Worm (Caenorhabditis elegans): ENCODE measurements around the gene Y49F6B.2.

Gene Y49F6B.2

DNA sequence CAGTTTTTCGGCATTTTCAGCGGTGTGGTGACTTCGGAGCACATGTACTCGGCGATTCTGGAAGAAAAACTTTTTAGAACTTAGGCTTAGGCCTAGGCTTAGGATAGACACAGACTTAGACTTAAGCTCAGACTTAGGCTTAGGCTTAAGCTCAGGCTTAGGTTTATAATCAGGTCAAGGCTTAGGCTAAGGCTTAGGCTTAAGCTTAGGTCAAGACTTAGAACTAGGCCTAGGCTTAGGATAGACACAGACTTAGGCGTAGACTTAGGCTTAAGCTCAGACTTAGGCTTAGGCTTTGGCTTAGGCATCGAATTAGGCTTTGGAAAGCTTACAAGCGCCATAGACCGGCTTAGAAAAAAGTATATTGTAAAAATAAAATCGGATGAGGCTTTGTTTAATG, 26.2 kb upstream of the Y49F6B.2 start:
- TF ChIP-seq unc-130 (tag; optimal IDR thresholded peaks at IDR 0.05) (no peak), skn-1 (tag; optimal IDR thresholded peaks at IDR 0.05) (no peak), unc-86 (tag; optimal IDR thresholded peaks at IDR 0.05) (no peak), zag-1 (tag; optimal IDR thresholded peaks at IDR 0.05) (no peak), lin-39 (tag; optimal IDR thresholded peaks at IDR 0.05) (no peak), blmp-1 (tag; optimal IDR thresholded peaks at IDR 0.05) (no peak), hlh-4 (tag; optimal IDR thresholded peaks at IDR 0.05) (no peak), egl-13 (tag; optimal IDR thresholded peaks at IDR 0.05) (no peak)

DNA sequence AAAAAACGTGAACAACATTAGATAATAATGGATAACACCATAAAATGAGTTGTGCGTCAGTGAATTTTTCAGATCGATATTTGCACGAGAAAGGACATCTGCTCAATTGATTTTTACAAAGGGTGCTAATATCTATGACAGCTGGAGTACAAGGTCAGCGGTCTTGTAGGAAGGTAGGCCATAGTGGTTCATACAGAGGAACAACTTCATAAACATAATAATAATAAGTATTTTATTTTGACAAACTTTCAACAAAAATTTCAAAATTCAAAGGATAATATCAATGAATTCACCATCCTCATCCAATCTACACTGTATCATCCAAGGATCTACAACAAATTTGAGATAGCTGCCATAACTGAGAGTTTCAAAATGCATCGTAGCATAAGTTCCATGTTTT, 25.6 kb upstream of the Y49F6B.2 start, which contains the start of gene fbxb-104:
Gene fbxb-104, minus strand, starts transcription at position 101 of the 400 bp plus-strand sequence.
- TF ChIP-seq unc-62 (GFP tag; optimal IDR thresholded peaks at IDR 0.05) (no peak), alr-1 (tag; optimal IDR thresholded peaks at IDR 0.05; ENCODE audit: borderline replicate concordance) (no peak), ceh-88 (GFP tag; IDR thresholded peaks at IDR 0.05) (no peak), C16A3.4 (tag; optimal IDR thresholded peaks at IDR 0.05) (no peak), efl-3 (GFP tag; optimal IDR thresholded peaks at IDR 0.05) (no peak), nhr-11 (tag; optimal IDR thresholded peaks at IDR 0.05) (no peak)

DNA sequence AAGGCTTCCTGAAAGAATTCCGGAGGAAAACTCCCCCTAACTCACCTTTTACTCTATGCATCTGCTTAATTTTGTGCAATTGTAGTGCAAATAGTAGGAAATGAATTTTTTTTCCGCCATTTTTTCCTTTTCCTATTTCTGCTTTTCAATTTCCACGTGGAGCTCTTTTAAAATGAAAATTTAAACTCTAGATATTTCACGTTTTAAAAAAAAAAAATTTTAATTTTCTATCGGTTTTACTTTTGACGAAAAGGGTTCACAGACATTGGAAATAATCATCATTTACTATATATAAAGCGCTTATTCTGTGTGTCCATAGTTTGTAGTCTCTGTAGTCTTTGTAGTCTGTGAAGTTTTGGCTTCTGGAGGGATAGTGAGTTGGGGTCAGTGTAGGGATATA, 21.2 kb upstream of the Y49F6B.2 start, which contains the start of gene Y49F6B.8:
Gene Y49F6B.8, minus strand, starts transcription at position 101 of the 400 bp plus-strand sequence.
- TF ChIP-seq mef-2 (tag; optimal IDR thresholded peaks at IDR 0.05) (no peak), lin-13 (GFP tag; optimal IDR thresholded peaks at IDR 0.05) (no peak), nhr-90 (tag; optimal IDR thresholded peaks at IDR 0.05; ENCODE audit: poor library complexity) (no peak), nhr-47 (tag; optimal IDR thresholded peaks at IDR 0.05) (no peak), mdl-1 (tag; optimal IDR thresholded peaks at IDR 0.05) (no peak)

DNA sequence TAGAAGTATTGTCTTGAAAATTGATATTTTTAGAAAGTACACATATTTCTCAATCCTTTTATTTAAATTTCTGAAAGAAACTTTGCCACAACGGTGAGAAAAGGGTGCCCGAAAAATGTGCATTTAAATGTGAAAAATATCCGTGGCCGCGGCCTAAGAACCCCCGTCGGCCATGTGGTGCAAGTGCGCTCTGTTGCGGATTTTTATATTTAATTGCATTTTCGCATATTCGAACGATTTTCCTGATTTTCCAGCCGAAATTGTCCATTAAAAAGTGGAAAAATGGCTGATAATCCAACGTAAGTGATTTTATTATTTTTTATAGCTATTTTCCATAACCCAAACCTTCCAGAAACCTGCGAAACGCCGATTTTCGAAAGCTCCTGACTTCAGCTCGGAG, 20.5 kb upstream of the Y49F6B.2 start, which contains the start of gene smu-2:
Gene smu-2, plus strand, starts transcription at position 178 of the 400 bp plus-strand sequence.
- TF ChIP-seq nhr-11 (tag; optimal IDR thresholded peaks at IDR 0.05): no peak
- no peak for TF ChIP-seq nhr-28 (tag; optimal IDR thresholded peaks at IDR 0.05)
- TF ChIP-seq nhr-76 (tag; optimal IDR thresholded peaks at IDR 0.05): no peak
- TF ChIP-seq nhr-237 (tag; optimal IDR thresholded peaks at IDR 0.05): peak; percentile 39
- no peak for TF ChIP-seq unc-62 (GFP tag; optimal IDR thresholded peaks at IDR 0.05)
- TF ChIP-seq aha-1 (tag; optimal IDR thresholded peaks at IDR 0.05): no peak
- peak; percentile 50 to 73 (median 64) for TF ChIP-seq dpl-1 (GFP tag; optimal IDR thresholded peaks at IDR 0.05)
- no peak for TF ChIP-seq unc-30 (tag; optimal IDR thresholded peaks at IDR 0.05)
- TF ChIP-seq grh-1 (GFP tag; IDR thresholded peaks at IDR 0.05): no peak
- TF ChIP-seq tlp-1 (tag; optimal IDR thresholded peaks at IDR 0.05): no peak
- peak; percentile 57 for TF ChIP-seq nhr-19 (GFP tag; conservative IDR thresholded peaks at IDR 0.05)
- peak; percentile 68 for TF ChIP-seq mep-1 (tag; optimal IDR thresholded peaks at IDR 0.05)
- TF ChIP-seq ces-1 (GFP tag; optimal IDR thresholded peaks at IDR 0.05): peak; percentile 70
- peak; percentile 68 for TF ChIP-seq isw-1 (GFP tag; IDR thresholded peaks at IDR 0.05)
- peak; percentile 87 for TF ChIP-seq lir-3 (tag; optimal IDR thresholded peaks at IDR 0.05; ENCODE audit: poor library complexity)
- TF ChIP-seq C16A3.4 (tag; optimal IDR thresholded peaks at IDR 0.05): peak; percentile 56
- no peak for TF ChIP-seq ama-1 (optimal IDR thresholded peaks at IDR 0.05)
- peak; percentile 1 for TF ChIP-seq lin-39 (tag; optimal IDR thresholded peaks at IDR 0.05)
- TF ChIP-seq lin-15B (tag; optimal IDR thresholded peaks at IDR 0.05): peak; percentile 88
- peak; percentile 68 for TF ChIP-seq nhr-90 (tag; optimal IDR thresholded peaks at IDR 0.05; ENCODE audit: poor library complexity)
- no peak for TF ChIP-seq efl-3 (GFP tag; optimal IDR thresholded peaks at IDR 0.05)
- no peak for TF ChIP-seq ceh-88 (GFP tag; IDR thresholded peaks at IDR 0.05)
- TF ChIP-seq elt-3 (tag; optimal IDR thresholded peaks at IDR 0.05): no peak
- no peak for TF ChIP-seq Y116A8C.19 (tag; optimal IDR thresholded peaks at IDR 0.05; ENCODE audit: borderline replicate concordance)
- peak in 1 of 2 experiments; percentile 77 for TF ChIP-seq ztf-11 (tag; optimal IDR thresholded peaks at IDR 0.05)
- TF ChIP-seq sptf-1 (tag; optimal IDR thresholded peaks at IDR 0.05): no peak
- TF ChIP-seq skn-1 (tag; optimal IDR thresholded peaks at IDR 0.05): peak; percentile 37
- no peak for TF ChIP-seq jun-1 (tag; optimal IDR thresholded peaks at IDR 0.05)
- no peak for TF ChIP-seq zip-4 (GFP tag; optimal IDR thresholded peaks at IDR 0.05)
- TF ChIP-seq unc-130 (tag; optimal IDR thresholded peaks at IDR 0.05): no peak
- TF ChIP-seq elt-2 (tag; optimal IDR thresholded peaks at IDR 0.05): peak; percentile 48
- peak; percentile 51 to 70 for TF ChIP-seq lin-35 (GFP tag; optimal IDR thresholded peaks at IDR 0.05)
- peak; percentile 68 for TF ChIP-seq unc-98 (GFP tag; IDR thresholded peaks at IDR 0.05)
- no peak for TF ChIP-seq pag-3 (tag; optimal IDR thresholded peaks at IDR 0.05; ENCODE audit: borderline replicate concordance, insufficient read depth)
- peak; percentile 71 for TF ChIP-seq tbx-2 (tag; optimal IDR thresholded peaks at IDR 0.05)
- no peak for TF ChIP-seq mdl-1 (tag; optimal IDR thresholded peaks at IDR 0.05)
- no peak for TF ChIP-seq pqm-1 (tag; optimal IDR thresholded peaks at IDR 0.05)

All from whole organism, L1 larva.